Fruit fly (Drosophila melanogaster): ENCODE results near the gene beat-Va.

The beat-Va gene

dm6 chr3R:12816979-12817594 lies 31.1 kb downstream of the beat-Va start, which contains the start of gene CG31345:
Gene CG31345 (minus strand): TSS chr3R:12817029.
- no peak for TF ChIP-seq CG32121 (GFP tag; IDR thresholded peaks at IDR 0.05)
- no peak for TF ChIP-seq Ets98B (GFP tag; IDR thresholded peaks at IDR 0.05)
- no peak for TF ChIP-seq CG12605 (GFP tag; IDR thresholded peaks at IDR 0.05)
- no peak for TF ChIP-seq CG10348 (GFP tag; IDR thresholded peaks at IDR 0.05)
- no peak for TF ChIP-seq gl (tag; optimal IDR thresholded peaks at IDR 0.05)
- no peak for TF ChIP-seq D1 (tag; optimal IDR thresholded peaks at IDR 0.05)
- no peak for TF ChIP-seq fd96Ca (GFP tag; IDR thresholded peaks at IDR 0.05)
- no peak for TF ChIP-seq Pif1B (GFP tag; optimal IDR thresholded peaks at IDR 0.05)
- no peak for TF ChIP-seq Pif1A (GFP tag; optimal IDR thresholded peaks at IDR 0.05)

dm6 chr3R:12803288-12803687 lies 44.9 kb downstream of the beat-Va start:
- TF ChIP-seq CG12605 (GFP tag; IDR thresholded peaks at IDR 0.05) = no peak
- no peak for TF ChIP-seq EcR (GFP tag; optimal IDR thresholded peaks at IDR 0.05)
- no peak for TF ChIP-seq CG34367 (tag; optimal IDR thresholded peaks at IDR 0.05)
- TF ChIP-seq gl (tag; optimal IDR thresholded peaks at IDR 0.05) = no peak
- no peak for TF ChIP-seq CG32121 (GFP tag; IDR thresholded peaks at IDR 0.05)
- TF ChIP-seq Snoo (tag; optimal IDR thresholded peaks at IDR 0.05) = no peak
- no peak for TF ChIP-seq CG15710 (tag; optimal IDR thresholded peaks at IDR 0.05)
- TF ChIP-seq rn (GFP tag; IDR thresholded peaks at IDR 0.05) = no peak
- no peak for TF ChIP-seq CG17806 (tag; optimal IDR thresholded peaks at IDR 0.05)
- no peak for TF ChIP-seq Pif1B (GFP tag; optimal IDR thresholded peaks at IDR 0.05)
- no peak for TF ChIP-seq CG14655 (GFP tag; optimal IDR thresholded peaks at IDR 0.05)
- TF ChIP-seq CG9948 (tag; optimal IDR thresholded peaks at IDR 0.05) = no peak

Measured in whole organism, pupa.